Worm (Caenorhabditis elegans) whole organism, late embryonic: ENCODE data around the gene fbxa-84.
A peak's percentile ranks its signal among the peaks of the same experiment; 100 is the strongest.

Experiments used
- C08G9.2 ChIP-seq: sonication (generic microtip); optimal IDR thresholded peaks from 2 replicates; lab custom pipeline; 2016; ENCODE audit warnings: mild to moderate bottlenecking, missing genetic modification characterization, moderate library complexity, missing compliant biosample characterization
- C38D4.7 ChIP-seq: fragments of 200-800 bp; sonication (Bioruptor generic); optimal IDR thresholded peaks from 2 replicates; lab custom pipeline; 2018; ENCODE audit warnings: mild to moderate bottlenecking, missing genetic modification characterization, moderate library complexity, missing compliant biosample characterization
- F13H6.1 ChIP-seq: sonication (generic microtip); optimal IDR thresholded peaks from 2 replicates; lab custom pipeline; 2016; ENCODE audit warnings: missing genetic modification characterization, missing compliant biosample characterization
- K02D7.2 ChIP-seq: sonication (generic microtip); optimal IDR thresholded peaks from 2 replicates; lab custom pipeline; 2017; ENCODE audit warnings: mild to moderate bottlenecking, missing genetic modification characterization, missing compliant biosample characterization
- K09A11.1 ChIP-seq: sonication (generic microtip); optimal IDR thresholded peaks from 2 replicates; lab custom pipeline; 2017; ENCODE audit warnings: antibody characterized with exemption, mild to moderate bottlenecking, missing genetic modification characterization, missing compliant biosample characterization; ENCODE audit not compliant: insufficient read depth
- Y22D7AL.16 ChIP-seq: sonication (generic microtip); optimal IDR thresholded peaks from 2 replicates; lab custom pipeline; 2016; ENCODE audit warnings: missing genetic modification characterization, missing compliant biosample characterization
- ceh-19 ChIP-seq: fragments of 200-800 bp; sonication (Bioruptor generic); optimal IDR thresholded peaks from 2 replicates; lab custom pipeline; 2018; ENCODE audit warnings: mild to moderate bottlenecking, missing genetic modification characterization, missing compliant biosample characterization
- ceh-2 ChIP-seq: sonication (generic microtip); optimal IDR thresholded peaks from 2 replicates; lab custom pipeline; 2016; ENCODE audit warnings: missing genotype, missing genetic modification characterization, missing compliant biosample characterization
- ceh-22 ChIP-seq: sonication (generic microtip); optimal IDR thresholded peaks from 2 replicates; lab custom pipeline; 2017; ENCODE audit warnings: missing biosample characterization, missing genetic modification characterization
- ceh-24 ChIP-seq: sonication (generic microtip); optimal IDR thresholded peaks from 2 replicates; lab custom pipeline; 2016; ENCODE audit warnings: mild to moderate bottlenecking, missing genetic modification characterization, missing compliant biosample characterization
- ceh-30 ChIP-seq: fragments of 150-350 bp; optimal IDR thresholded peaks from 2 replicates; lab custom pipeline; 2014; ENCODE audit warnings: missing biosample characterization, missing genetic modification characterization
- ceh-45 ChIP-seq: fragments of 200-800 bp; sonication (Bioruptor generic); IDR thresholded peaks from 2 replicates; pipeline ENCODE4 v1.3.6; 2022; ENCODE audit warnings: missing genetic modification reagents, missing genetic modification characterization, missing compliant biosample characterization
- ceh-48 ChIP-seq: sonication (generic microtip); optimal IDR thresholded peaks from 2 replicates; lab custom pipeline; 2016; ENCODE audit warnings: missing genetic modification characterization, inconsistent platforms, missing compliant biosample characterization
- ceh-9 ChIP-seq: sonication (generic microtip); optimal IDR thresholded peaks from 2 replicates; lab custom pipeline; 2016; ENCODE audit warnings: mild to moderate bottlenecking, missing genetic modification characterization, inconsistent platforms, missing compliant biosample characterization
- che-1 ChIP-seq: sonication (generic microtip); optimal IDR thresholded peaks from 2 replicates; lab custom pipeline; 2016; ENCODE audit warnings: mild to moderate bottlenecking, missing genetic modification characterization, missing compliant biosample characterization
- dve-1 ChIP-seq: sonication (generic microtip); optimal IDR thresholded peaks from 2 replicates; lab custom pipeline; 2017; ENCODE audit warnings: antibody characterized with exemption, mild to moderate bottlenecking, missing genetic modification characterization, missing compliant biosample characterization
- ets-4 ChIP-seq: sonication (generic microtip); optimal IDR thresholded peaks from 2 replicates; lab custom pipeline; 2016; ENCODE audit warnings: missing genetic modification characterization, missing compliant biosample characterization
- eyg-1 ChIP-seq: sonication (generic microtip); optimal IDR thresholded peaks from 2 replicates; lab custom pipeline; 2016; ENCODE audit warnings: missing genotype, missing genetic modification characterization, missing compliant biosample characterization
- fax-1 ChIP-seq: sonication (generic microtip); optimal IDR thresholded peaks from 2 replicates; lab custom pipeline; 2016; ENCODE audit warnings: missing genotype, missing genetic modification characterization, missing compliant biosample characterization
- gmeb-2 ChIP-seq: sonication (generic microtip); optimal IDR thresholded peaks from 2 replicates; lab custom pipeline; 2016; ENCODE audit warnings: missing genetic modification characterization, inconsistent platforms, missing compliant biosample characterization
- hlh-15 ChIP-seq: sonication (generic microtip); optimal IDR thresholded peaks from 2 replicates; lab custom pipeline; 2016; ENCODE audit warnings: missing genetic modification characterization, missing compliant biosample characterization
- hlh-8 ChIP-seq: sonication (generic microtip); optimal IDR thresholded peaks from 2 replicates; lab custom pipeline; 2016; ENCODE audit warnings: missing genotype, missing genetic modification characterization, missing compliant biosample characterization
- nfya-1 ChIP-seq: sonication (generic microtip); optimal IDR thresholded peaks from 2 replicates; lab custom pipeline; 2017; ENCODE audit warnings: missing genetic modification characterization, mild to moderate bottlenecking, missing compliant biosample characterization, antibody characterized with exemption, moderate library complexity
- npax-4 ChIP-seq: sonication (generic microtip); optimal IDR thresholded peaks from 2 replicates; lab custom pipeline; 2016; ENCODE audit warnings: missing genetic modification characterization, missing compliant biosample characterization
- odd-2 ChIP-seq: sonication (generic microtip); optimal IDR thresholded peaks from 2 replicates; lab custom pipeline; 2017; ENCODE audit warnings: antibody characterized with exemption, mild to moderate bottlenecking, missing genetic modification characterization, missing compliant biosample characterization
- pag-3 ChIP-seq: sonication (generic microtip); optimal IDR thresholded peaks from 2 replicates; lab custom pipeline; 2016; ENCODE audit warnings: missing compliant biosample characterization, missing genetic modification characterization, borderline replicate concordance
- pat-9 ChIP-seq: fragments of 200-800 bp; sonication (Bioruptor generic); optimal IDR thresholded peaks from 2 replicates; lab custom pipeline; 2018; ENCODE audit warnings: mild to moderate bottlenecking, missing genetic modification characterization, moderate library complexity, missing compliant biosample characterization
- pax-1 ChIP-seq: fragments of 150-350 bp; optimal IDR thresholded peaks from 2 replicates; lab custom pipeline; 2014; ENCODE audit warnings: missing biosample characterization, missing genetic modification characterization
- pros-1 ChIP-seq: fragments of 150-350 bp; optimal IDR thresholded peaks from 2 replicates; lab custom pipeline; 2014; ENCODE audit warnings: missing biosample characterization, missing genetic modification reagents, missing genetic modification characterization
- ref-2 ChIP-seq: sonication (generic microtip); optimal IDR thresholded peaks from 2 replicates; lab custom pipeline; 2016; ENCODE audit warnings: missing genetic modification characterization, missing compliant biosample characterization
- rnt-1 ChIP-seq: sonication (generic microtip); optimal IDR thresholded peaks from 2 replicates; lab custom pipeline; 2016; ENCODE audit warnings: missing genetic modification characterization, missing compliant biosample characterization
- sox-2 ChIP-seq: fragments of 200-800 bp; sonication (Bioruptor generic); IDR thresholded peaks from 2 replicates; pipeline ENCODE4 v1.3.6; 2022; ENCODE audit warnings: missing genetic modification reagents, missing genetic modification characterization, missing compliant biosample characterization
- sox-4 ChIP-seq: sonication (generic microtip); optimal IDR thresholded peaks from 2 replicates; lab custom pipeline; 2017; ENCODE audit warnings: mild to moderate bottlenecking, missing genetic modification characterization, inconsistent platforms, missing compliant biosample characterization
- syd-9 ChIP-seq: sonication (generic microtip); optimal IDR thresholded peaks from 2 replicates; lab custom pipeline; 2016; ENCODE audit warnings: mild to moderate bottlenecking, missing genetic modification characterization, moderate library complexity, missing compliant biosample characterization
- ttx-3 ChIP-seq: sonication (generic microtip); optimal IDR thresholded peaks from 2 replicates; lab custom pipeline; 2016; ENCODE audit warnings: missing genetic modification reagents, missing genetic modification characterization, missing compliant biosample characterization
- unc-55 ChIP-seq: sonication (generic microtip); optimal IDR thresholded peaks from 2 replicates; lab custom pipeline; 2017; ENCODE audit warnings: missing biosample characterization, missing genetic modification reagents, missing genetic modification characterization
- unc-86 ChIP-seq: sonication (generic microtip); optimal IDR thresholded peaks from 2 replicates; lab custom pipeline; 2016; ENCODE audit warnings: missing genetic modification characterization, missing compliant biosample characterization
- ztf-16 ChIP-seq: sonication (generic microtip); optimal IDR thresholded peaks from 2 replicates; lab custom pipeline; 2017; ENCODE audit warnings: missing genetic modification characterization, missing compliant biosample characterization

fbxa-84 gene

DNA sequence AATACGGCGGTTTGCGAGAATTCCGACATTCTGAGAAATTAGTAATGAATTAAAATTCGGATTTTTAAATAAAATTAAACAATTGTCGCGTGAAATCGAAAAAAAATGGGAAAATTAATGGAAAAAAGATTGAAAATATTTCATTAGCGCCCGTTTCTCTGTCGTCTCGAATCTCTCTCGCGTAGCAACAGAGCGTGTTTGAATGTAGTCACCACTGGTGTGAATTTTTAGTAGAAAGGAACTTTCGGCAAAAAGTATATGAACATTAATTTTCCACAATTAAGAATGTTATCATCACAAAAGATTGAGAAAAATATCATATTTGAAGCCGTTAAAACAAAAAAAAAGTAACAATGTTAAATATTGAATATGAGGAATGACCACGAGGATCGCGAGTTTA lies 45.5 kb upstream of the fbxa-84 start, which contains the start of gene aipl-1 (continued):
- TF ChIP-seq ref-2 (tag; lab: Kevin White, UChicago) (no peak), C08G9.2 (peak; percentile 53), sox-2 (GFP tag; lab: Robert Waterston, UW) (no peak), nfya-1 (peak; percentile 35), ceh-30 (tag; lab: Kevin White, UChicago) (no peak), npax-4 (tag; lab: Kevin White, UChicago) (no peak), ceh-9 (tag; lab: Kevin White, UChicago) (no peak), F13H6.1 (tag; lab: Kevin White, UChicago) (no peak), ttx-3 (tag; lab: Kevin White, UChicago) (no peak), ceh-22 (tag; lab: Kevin White, UChicago) (no peak), pat-9 (tag; lab: Kevin White, UChicago) (no peak), ets-4 (peak; percentile 24), pax-1 (tag; lab: Kevin White, UChicago) (no peak), hlh-15 (no peak), odd-2 (no peak), ceh-45 (GFP tag; lab: Robert Waterston, UW) (no peak), hlh-8 (tag; lab: Kevin White, UChicago) (no peak), dve-1 (tag; lab: Kevin White, UChicago) (no peak), unc-55 (GFP tag; lab: Kevin White, UChicago) (peak; percentile 7), che-1 (tag; lab: Kevin White, UChicago) (no peak), ceh-19 (GFP tag; lab: Kevin White, UChicago) (no peak), rnt-1 (peak; percentile 47), sox-4 (tag; lab: Kevin White, UChicago) (no peak), ztf-16 (tag; lab: Kevin White, UChicago) (no peak), K02D7.2 (tag; lab: Kevin White, UChicago) (no peak), pag-3 (tag; lab: Kevin White, UChicago) (no peak), fax-1 (tag; lab: Kevin White, UChicago) (peak; percentile 36)

- TF ChIP-seq rnt-1 (no peak), C38D4.7 (no peak), fax-1 (tag; lab: Kevin White, UChicago) (no peak), ceh-48 (tag; lab: Kevin White, UChicago) (no peak)
Observed at ce11 chrV:15139811-15140210, 42.4 kb upstream of the fbxa-84 start.

DNA sequence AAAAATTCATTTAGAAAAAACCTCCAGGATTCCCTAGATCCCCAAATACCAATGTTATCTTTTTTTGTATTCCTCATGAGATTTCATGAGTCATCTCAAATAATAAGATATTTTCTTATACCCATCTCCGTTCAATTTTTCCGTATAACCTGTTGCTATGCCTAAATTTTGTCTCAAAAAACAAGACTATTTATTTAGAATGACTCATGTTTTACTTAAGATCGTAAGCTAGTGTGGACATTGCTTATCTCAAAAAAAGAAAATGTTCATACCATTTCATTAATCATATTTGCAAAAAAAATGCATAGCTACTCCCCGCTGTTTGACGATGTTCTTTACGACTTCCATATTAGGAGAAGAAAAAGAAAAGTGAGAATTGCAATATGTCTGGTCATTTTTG lies 42.0 kb upstream of the fbxa-84 start, which contains the start of gene K08F9.3:
TSS of gene K08F9.3 (plus strand) at position 301 of the 400 bp plus-strand sequence.
- no peak for TF ChIP-seq ttx-3 (tag; lab: Kevin White, UChicago)
- no peak for TF ChIP-seq odd-2
- TF ChIP-seq ceh-24 (tag; lab: Kevin White, UChicago): no peak
- no peak for TF ChIP-seq syd-9 (tag; lab: Kevin White, UChicago)
- no peak for TF ChIP-seq ceh-19 (GFP tag; lab: Kevin White, UChicago)
- no peak for TF ChIP-seq pros-1 (tag; lab: Kevin White, UChicago)
- no peak for TF ChIP-seq gmeb-2
- no peak for TF ChIP-seq eyg-1 (tag; lab: Kevin White, UChicago)
- TF ChIP-seq rnt-1: no peak
- no peak for TF ChIP-seq npax-4 (tag; lab: Kevin White, UChicago)
- no peak for TF ChIP-seq dve-1 (tag; lab: Kevin White, UChicago)
- TF ChIP-seq K09A11.1 (tag; lab: Kevin White, UChicago): no peak
- no peak for TF ChIP-seq K02D7.2 (tag; lab: Kevin White, UChicago)
- TF ChIP-seq fax-1 (tag; lab: Kevin White, UChicago): no peak
- TF ChIP-seq Y22D7AL.16 (tag; lab: Kevin White, UChicago): no peak
- TF ChIP-seq ceh-2 (tag; lab: Kevin White, UChicago): no peak
- TF ChIP-seq ceh-45 (GFP tag; lab: Robert Waterston, UW): no peak
- TF ChIP-seq unc-86 (tag; lab: Kevin White, UChicago): no peak
- no peak for TF ChIP-seq hlh-8 (tag; lab: Kevin White, UChicago)
- TF ChIP-seq, all 69 proteins: peak for 0
